Worm (Caenorhabditis elegans): ENCODE data around the gene B0252.5.

The B0252.5 gene

DNA sequence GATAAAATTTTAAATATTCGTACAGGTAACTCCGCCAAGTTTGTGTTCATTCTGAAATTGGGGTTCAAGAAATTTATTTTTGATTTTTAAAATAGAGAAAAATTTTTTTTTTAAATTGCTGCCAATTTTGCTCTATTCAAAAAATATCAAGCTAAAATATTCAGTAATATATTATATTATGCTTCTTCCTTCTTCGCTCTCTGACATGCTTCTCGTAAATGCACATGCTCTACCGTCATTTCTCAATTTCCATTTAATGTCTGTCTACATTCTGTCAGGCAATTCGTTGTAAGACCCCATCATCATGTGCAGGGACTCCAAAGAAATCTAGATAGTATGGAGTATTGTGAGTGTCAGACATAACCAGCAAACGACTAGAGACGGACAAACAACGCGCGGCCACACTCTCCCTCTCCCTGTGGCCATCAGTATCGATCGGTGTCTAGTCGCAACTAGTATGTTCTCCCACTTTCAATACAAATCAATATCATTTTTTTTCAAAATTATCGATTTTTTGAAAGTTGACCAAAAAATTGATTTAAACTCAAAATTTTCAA is 32.6 kb upstream of the B0252.5 start, which contains the start of the genes malt-1 and ceh-38 (continued):
- TF ChIP-seq ztf-4 (tag; optimal IDR thresholded peaks at IDR 0.05) = peak; percentile 95
- peak; percentile 72 for TF ChIP-seq ama-1 (optimal IDR thresholded peaks at IDR 0.05)

DNA sequence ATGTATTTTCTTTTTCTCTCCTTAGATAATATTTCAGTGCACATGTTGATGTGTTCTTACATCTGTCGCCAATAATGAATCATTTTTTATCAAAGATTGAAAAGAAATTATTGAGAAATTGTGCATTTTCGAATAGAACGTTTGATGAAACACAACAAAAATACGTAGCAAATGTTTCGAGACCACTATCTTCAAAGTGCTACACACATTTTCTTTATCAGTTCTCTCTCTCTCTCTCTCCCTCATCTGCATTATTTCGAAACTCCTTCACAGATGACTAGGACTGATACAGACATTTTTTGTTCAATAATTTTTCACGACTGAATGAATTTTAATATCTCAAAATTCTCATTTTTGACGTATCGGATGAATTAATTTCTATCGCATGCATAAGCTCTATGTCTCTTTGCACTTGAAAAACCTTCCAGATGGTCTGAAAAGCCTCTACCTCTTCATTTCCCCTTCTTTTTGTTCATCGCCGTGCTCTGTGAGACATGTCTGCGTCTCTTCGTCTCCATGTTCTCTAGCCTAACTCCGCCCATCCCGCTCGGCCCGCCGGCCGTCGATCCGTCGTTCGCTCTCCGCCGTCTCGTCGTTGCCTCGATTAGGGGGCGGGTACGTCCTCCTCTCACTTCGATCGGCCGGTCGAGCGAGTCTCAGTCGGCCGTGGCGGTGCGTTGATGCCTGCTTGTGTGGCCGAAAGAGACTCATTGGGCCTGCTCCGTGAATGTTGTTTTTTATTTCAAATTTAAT is 24.8 kb upstream of the B0252.5 start:
- TF ChIP-seq lsy-2 (tag; optimal IDR thresholded peaks at IDR 0.05) (peak in 1 of 2 experiments; percentile 25), F13H6.1 (tag; optimal IDR thresholded peaks at IDR 0.05) (peak; percentile 64), fos-1 (tag; optimal IDR thresholded peaks at IDR 0.05) (peak; percentile 30), C34F6.9 (tag; optimal IDR thresholded peaks at IDR 0.05) (peak; percentile 49), nhr-237 (tag; optimal IDR thresholded peaks at IDR 0.05) (no peak), unc-55 (GFP tag; optimal IDR thresholded peaks at IDR 0.05) (peak; percentile 35), lin-39 (tag; optimal IDR thresholded peaks at IDR 0.05) (no peak), egl-27 (tag; optimal IDR thresholded peaks at IDR 0.05) (no peak)

DNA sequence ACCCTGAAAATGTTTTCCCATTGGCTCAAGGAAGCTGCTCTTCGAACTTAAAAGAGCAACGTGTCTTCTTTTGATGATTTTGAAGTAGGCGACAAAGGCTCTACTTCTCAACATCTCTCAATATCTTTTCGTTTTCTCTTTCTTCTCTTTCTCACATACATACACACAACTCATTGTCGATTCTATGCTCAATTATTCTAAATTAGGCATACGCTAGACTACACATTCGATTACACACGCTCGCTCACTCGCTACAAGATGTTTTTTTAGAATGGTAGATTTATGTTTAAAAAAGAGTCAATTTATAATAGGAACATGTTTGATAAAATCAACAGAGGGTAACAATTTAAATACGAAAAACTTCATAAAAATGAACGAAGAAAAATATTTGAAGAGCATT is 22.8 kb upstream of the B0252.5 start:
- TF ChIP-seq zag-1 (tag; optimal IDR thresholded peaks at IDR 0.05) (peak; percentile 10), ceh-82 (tag; optimal IDR thresholded peaks at IDR 0.05) (no peak)

DNA sequence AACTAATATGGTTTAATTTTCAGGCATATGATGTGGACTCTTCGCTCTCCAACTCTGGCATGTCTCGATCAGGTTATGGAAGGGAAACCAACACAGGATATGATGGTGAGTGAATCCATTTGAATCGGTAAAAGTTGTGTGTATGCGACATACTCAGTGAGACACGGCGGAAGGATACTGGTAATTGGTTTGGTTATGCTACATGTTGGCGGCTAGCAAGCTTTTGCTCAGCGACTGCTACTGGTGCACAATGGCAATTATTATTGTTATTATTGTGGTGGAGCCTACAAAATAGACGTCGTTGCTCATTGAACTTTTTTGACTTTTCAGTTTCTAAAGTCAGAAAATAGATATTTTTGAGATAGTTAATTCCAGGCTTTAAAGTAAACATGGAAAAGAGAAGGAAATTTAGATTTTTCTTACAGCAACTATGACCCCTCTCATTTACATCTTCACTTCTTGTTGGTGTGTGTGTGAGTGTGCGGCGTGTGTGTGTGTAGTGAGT is 22.1 kb upstream of the B0252.5 start:
- TF ChIP-seq nhr-129 (tag; optimal IDR thresholded peaks at IDR 0.05) (no peak), nhr-237 (tag; optimal IDR thresholded peaks at IDR 0.05) (no peak), lin-39 (tag; optimal IDR thresholded peaks at IDR 0.05) (no peak), sem-4 (tag; optimal IDR thresholded peaks at IDR 0.05) (no peak), unc-62 (GFP tag; optimal IDR thresholded peaks at IDR 0.05) (no peak), mab-5 (tag; optimal IDR thresholded peaks at IDR 0.05) (no peak)

DNA sequence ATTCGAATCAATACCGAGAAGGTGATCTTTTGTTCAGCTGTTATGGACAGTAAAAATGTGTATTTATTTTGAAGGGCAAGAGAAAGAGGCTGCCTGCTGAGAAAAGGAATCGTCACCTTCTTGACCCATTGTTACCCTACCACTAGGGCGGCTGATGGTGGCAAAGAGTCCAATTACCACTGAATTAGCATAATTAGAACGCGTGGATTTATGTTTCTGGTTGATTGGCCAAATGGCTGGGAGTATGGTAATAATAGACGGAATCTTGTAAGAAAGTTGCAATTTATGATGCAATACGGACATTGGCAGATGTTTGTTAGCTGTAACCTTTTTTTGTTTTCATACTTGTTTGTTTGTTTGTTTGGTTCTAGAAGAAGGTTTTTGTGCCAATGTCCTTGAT is 21.2 kb upstream of the B0252.5 start:
- TF ChIP-seq C34F6.9 (tag; optimal IDR thresholded peaks at IDR 0.05) = no peak
- TF ChIP-seq mbf-1 (tag; optimal IDR thresholded peaks at IDR 0.05) = no peak
- no peak for TF ChIP-seq fos-1 (tag; optimal IDR thresholded peaks at IDR 0.05)
- peak; percentile 36 for TF ChIP-seq nhr-25 (tag; optimal IDR thresholded peaks at IDR 0.05)
- TF ChIP-seq nhr-129 (tag; optimal IDR thresholded peaks at IDR 0.05) = no peak
- TF ChIP-seq zag-1 (tag; optimal IDR thresholded peaks at IDR 0.05) = no peak
- TF ChIP-seq snpc-4 (tag; optimal IDR thresholded peaks at IDR 0.05) = no peak
- no peak for TF ChIP-seq nhr-23 (tag; optimal IDR thresholded peaks at IDR 0.05)

DNA sequence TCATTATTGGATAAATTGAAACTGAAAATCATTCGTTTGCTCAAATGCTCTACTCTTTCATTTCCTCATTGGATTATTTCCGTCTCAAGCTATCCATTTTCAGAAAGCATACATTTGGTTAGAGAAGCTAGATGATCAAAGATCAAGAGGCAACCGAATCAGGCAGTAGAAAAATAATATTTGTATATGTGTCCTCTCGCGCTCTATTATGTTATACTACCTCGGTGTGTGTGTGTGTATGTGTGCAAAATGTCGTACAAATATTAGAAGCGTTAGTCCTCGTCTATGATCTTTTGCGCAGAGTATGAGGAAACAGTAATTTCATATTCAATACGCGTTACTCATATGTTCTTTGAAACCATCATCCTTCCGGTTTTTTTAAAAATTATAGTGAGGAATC is 18.4 kb upstream of the B0252.5 start:
- TF ChIP-seq ztf-1 (GFP tag; conservative IDR thresholded peaks at IDR 0.05) (no peak), lsy-2 (tag; optimal IDR thresholded peaks at IDR 0.05) (no peak), sma-9 (GFP tag; optimal IDR thresholded peaks at IDR 0.05) (peak; percentile 27), sma-9 (tag; optimal IDR thresholded peaks at IDR 0.05) (no peak), crh-2 (tag; optimal IDR thresholded peaks at IDR 0.05) (no peak)

DNA sequence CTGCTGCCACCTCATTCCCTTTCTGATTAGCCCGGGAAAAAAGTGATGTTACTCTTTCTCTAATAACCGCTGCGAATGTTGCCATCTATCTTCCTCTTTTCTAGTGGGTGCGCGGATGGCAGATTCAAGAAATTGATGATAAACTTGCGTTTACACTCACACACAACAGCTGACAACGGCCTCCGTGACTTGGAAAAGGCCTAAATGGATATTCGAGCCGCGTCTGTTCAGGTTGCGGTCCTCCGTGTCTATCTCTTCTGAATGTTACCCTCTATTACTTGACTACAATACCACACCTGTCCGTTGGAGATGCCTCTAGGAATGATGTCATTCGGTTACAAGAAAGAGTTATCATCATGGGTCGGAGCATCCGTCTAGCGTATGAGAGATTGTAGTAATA is 17.9 kb upstream of the B0252.5 start:
- TF ChIP-seq nhr-10 (tag; optimal IDR thresholded peaks at IDR 0.05) = no peak
- no peak for TF ChIP-seq R02D3.7 (tag; optimal IDR thresholded peaks at IDR 0.05)
- TF ChIP-seq crh-2 (tag; optimal IDR thresholded peaks at IDR 0.05) = no peak
- TF ChIP-seq mdl-1 (tag; optimal IDR thresholded peaks at IDR 0.05) = no peak
- TF ChIP-seq Y55F3AM.14 (GFP tag; optimal IDR thresholded peaks at IDR 0.05) = no peak
- no peak for TF ChIP-seq peb-1 (tag; optimal IDR thresholded peaks at IDR 0.05)
- no peak for TF ChIP-seq skn-1 (tag; optimal IDR thresholded peaks at IDR 0.05)
- no peak for TF ChIP-seq unc-62 (GFP tag; optimal IDR thresholded peaks at IDR 0.05)
- TF ChIP-seq unc-55 (GFP tag; optimal IDR thresholded peaks at IDR 0.05) = no peak

Data from whole organism, L2 larva.